Worm (Caenorhabditis elegans) whole organism, young adult: ENCODE data around the gene mlck-1.

Experiments
- F52B5.7 ChIP-seq: sonication (generic microtip); optimal IDR thresholded peaks from 2 replicates; lab custom pipeline; 2016; ENCODE audit warnings: mild to moderate bottlenecking, missing genetic modification characterization, missing compliant biosample characterization
- unc-130 ChIP-seq: sonication (generic microtip); optimal IDR thresholded peaks from 2 replicates; lab custom pipeline; 2016; ENCODE audit warnings: missing genetic modification reagents, missing genetic modification characterization, missing compliant biosample characterization

DNA sequence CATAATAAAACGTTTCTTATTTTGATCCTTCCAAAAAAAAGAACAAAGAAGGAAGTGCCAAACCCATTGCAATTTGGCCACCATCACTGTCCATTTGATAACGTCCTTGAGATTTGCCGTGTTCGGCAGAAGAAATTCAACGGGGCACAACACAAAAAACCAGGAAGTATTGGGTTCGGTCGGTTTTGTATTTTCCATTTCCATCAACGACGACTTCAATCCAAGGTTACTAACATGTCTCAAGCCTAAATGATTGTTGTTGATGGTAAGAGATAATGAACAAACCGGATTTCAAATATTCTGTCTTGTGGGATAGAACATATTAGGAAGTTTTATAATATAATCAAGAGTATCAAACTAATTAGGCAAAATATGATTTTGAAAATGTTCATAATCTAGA lies 6.7 kb upstream of the mlck-1 start:
- TF ChIP-seq F52B5.7 (tag; lab: Kevin White, UChicago) (no peak), unc-130 (GFP tag; lab: Kevin White, UChicago) (no peak)
